Fruit fly (Drosophila melanogaster) whole organism, embryonic: ENCODE results near the gene Dpy-30L1.

ENCODE experiments used
- Antp ChIP-seq: fragments of 200-800 bp; sonication (Bioruptor generic); optimal IDR thresholded peaks from 3 replicates; lab custom pipeline; 2016; ENCODE audit warnings: missing biosample characterization, missing genetic modification characterization
- Atf-2 ChIP-seq: fragments of 200-800 bp; sonication (Bioruptor generic); optimal IDR thresholded peaks from 2 replicates; lab custom pipeline; 2016; ENCODE audit warnings: missing biosample characterization, missing genetic modification characterization
- Bdp1 ChIP-seq: fragments of 200-800 bp; sonication (Bioruptor generic); optimal IDR thresholded peaks from 3 replicates; lab custom pipeline; 2016; ENCODE audit warnings: missing biosample characterization, missing genetic modification characterization
- Bteb2 ChIP-seq: fragments of 200-800 bp; sonication (Bioruptor generic); optimal IDR thresholded peaks from 2 replicates; lab custom pipeline; 2016; ENCODE audit warnings: missing biosample characterization, missing genetic modification characterization
- C15 ChIP-seq: fragments of 200-800 bp; sonication (Bioruptor generic); IDR thresholded peaks from 3 replicates; pipeline ENCODE4 v1.3.6; 2022; ENCODE audit warnings: missing biosample characterization, missing genetic modification characterization
- CG11504 ChIP-seq: fragments of 200-800 bp; sonication (Bioruptor generic); optimal IDR thresholded peaks from 3 replicates; lab custom pipeline; 2019; ENCODE audit warnings: missing biosample characterization, mild to moderate bottlenecking, missing genetic modification characterization, moderate library complexity
- CG12236 ChIP-seq: fragments of 200-800 bp; sonication (Bioruptor generic); optimal IDR thresholded peaks from 2 replicates; lab custom pipeline; 2016; ENCODE audit warnings: missing biosample characterization, missing genetic modification characterization
- CG1233 ChIP-seq: fragments of 200-800 bp; sonication (Bioruptor generic); optimal IDR thresholded peaks from 4 replicates; lab custom pipeline; 2018; ENCODE audit warnings: missing biosample characterization, mild to moderate bottlenecking, missing genetic modification characterization
- CG16863 ChIP-seq: fragments of 200-800 bp; sonication (Bioruptor generic); optimal IDR thresholded peaks from 3 replicates; lab custom pipeline; 2016; ENCODE audit warnings: missing biosample characterization, missing genetic modification characterization
- CG17361 ChIP-seq: fragments of 200-800 bp; sonication (Bioruptor generic); IDR thresholded peaks from 3 replicates; pipeline ENCODE4 v1.3.6; 2022; ENCODE audit warnings: missing biosample characterization, missing genetic modification characterization
- CG17612 ChIP-seq: fragments of 200-800 bp; sonication (Bioruptor generic); IDR thresholded peaks from 2 replicates; pipeline ENCODE4 v1.3.6; 2022; ENCODE audit warnings: missing biosample characterization, missing genetic modification characterization
- CG31224 ChIP-seq: fragments of 200-800 bp; sonication (Bioruptor generic); IDR thresholded peaks from 2 replicates; pipeline ENCODE4 v1.3.6; 2022; ENCODE audit warnings: missing biosample characterization, missing genetic modification characterization
- CG34376 ChIP-seq: fragments of 200-800 bp; sonication (Bioruptor generic); optimal IDR thresholded peaks from 2 replicates; lab custom pipeline; 2018; ENCODE audit warnings: missing biosample characterization, mild to moderate bottlenecking, missing genetic modification characterization
- CG4282 ChIP-seq: fragments of 200-800 bp; sonication (Bioruptor generic); optimal IDR thresholded peaks from 2 replicates; lab custom pipeline; 2016; ENCODE audit warnings: missing biosample characterization, missing genetic modification characterization
- CG4820 ChIP-seq: fragments of 200-800 bp; sonication (Bioruptor generic); optimal IDR thresholded peaks from 3 replicates; lab custom pipeline; 2016; ENCODE audit warnings: missing biosample characterization, missing genetic modification characterization
- CG8089 ChIP-seq: fragments of 200-800 bp; sonication (Bioruptor generic); optimal IDR thresholded peaks from 3 replicates; lab custom pipeline; 2016; ENCODE audit warnings: missing biosample characterization, missing genetic modification characterization
- CoRest ChIP-seq: fragments of 200-800 bp; sonication (Bioruptor generic); optimal IDR thresholded peaks from 3 replicates; lab custom pipeline; 2018; ENCODE audit warnings: missing biosample characterization, mild to moderate bottlenecking, missing genetic modification characterization, moderate library complexity
- D19B ChIP-seq: fragments of 200-800 bp; sonication (Bioruptor generic); optimal IDR thresholded peaks from 2 replicates; lab custom pipeline; 2017; ENCODE audit warnings: missing biosample characterization, mild to moderate bottlenecking, missing genetic modification characterization
- Dek ChIP-seq: fragments of 200-800 bp; sonication (Bioruptor generic); optimal IDR thresholded peaks from 3 replicates; lab custom pipeline; 2019; ENCODE audit warnings: missing biosample characterization, mild to moderate bottlenecking, missing genetic modification characterization, moderate library complexity
- Ets65A ChIP-seq: fragments of 200-800 bp; sonication (Bioruptor generic); peaks from one replicate; lab custom pipeline; 2016; ENCODE audit warnings: missing biosample characterization, missing genetic modification characterization
- Fer2 ChIP-seq: fragments of 200-800 bp; sonication (Bioruptor generic); optimal IDR thresholded peaks from 2 replicates; lab custom pipeline; 2018; ENCODE audit warnings: missing biosample characterization, mild to moderate bottlenecking, missing genetic modification characterization, moderate library complexity
- HLH3B ChIP-seq: fragments of 200-800 bp; sonication (Bioruptor generic); IDR thresholded peaks from 2 replicates; pipeline ENCODE4 v1.3.6; 2022; ENCODE audit warnings: missing biosample characterization, missing genetic modification characterization
- HLH54F ChIP-seq: fragments of 200-800 bp; sonication (Bioruptor generic); optimal IDR thresholded peaks from 3 replicates; lab custom pipeline; 2016; ENCODE audit warnings: missing biosample characterization, missing genetic modification characterization
- Hr51 ChIP-seq, 2 experiments: fragments of 200-800 bp; sonication (Bioruptor generic); optimal IDR thresholded peaks; 2 replicates in 1 of 2; 3 replicates in 1 of 2; lab custom pipeline; 2016 to 2018; ENCODE audit warnings: missing biosample characterization in 2 of 2, missing genetic modification characterization in 2 of 2, mild to moderate bottlenecking in 1 of 2, moderate library complexity in 1 of 2
- Hr78 ChIP-seq, 2 experiments: fragments of 200-800 bp in 1 of 2; fragments of >200 bp in 1 of 2; sonication (Bioruptor generic) in 1 of 2; optimal IDR thresholded peaks; 2 replicates each; lab custom pipeline; 2017 to 2019; ENCODE audit warnings: missing biosample characterization in 2 of 2, missing genetic modification characterization in 2 of 2, mild to moderate bottlenecking in 1 of 2, moderate library complexity in 1 of 2
- MTF-1 ChIP-seq: fragments of 200-800 bp; sonication (Bioruptor generic); optimal IDR thresholded peaks from 2 replicates; lab custom pipeline; 2018; ENCODE audit warnings: missing biosample characterization, mild to moderate bottlenecking, missing genetic modification characterization, borderline replicate concordance
- Mes4 ChIP-seq: fragments of 200-800 bp; sonication (Bioruptor generic); optimal IDR thresholded peaks from 2 replicates; lab custom pipeline; 2016; ENCODE audit warnings: missing biosample characterization, missing genetic modification characterization
- Neu2 ChIP-seq: fragments of 200-800 bp; sonication (Bioruptor generic); optimal IDR thresholded peaks from 3 replicates; lab custom pipeline; 2016; ENCODE audit warnings: missing biosample characterization, missing genetic modification characterization, borderline replicate concordance
- Ptx1 ChIP-seq: fragments of 200-800 bp; sonication (Bioruptor generic); IDR thresholded peaks from 2 replicates; pipeline ENCODE4 v1.3.6; 2022; ENCODE audit warnings: missing biosample characterization, missing genetic modification characterization
- Spps ChIP-seq: fragments of 200-800 bp; sonication (Bioruptor generic); optimal IDR thresholded peaks from 2 replicates; lab custom pipeline; 2018; ENCODE audit warnings: missing biosample characterization, mild to moderate bottlenecking, missing genetic modification characterization
- Sry-β ChIP-seq: fragments of 200-800 bp; sonication (Bioruptor generic); optimal IDR thresholded peaks from 2 replicates; lab custom pipeline; 2018; ENCODE audit warnings: missing biosample characterization, mild to moderate bottlenecking, missing genetic modification characterization, moderate library complexity
- Vsx1 ChIP-seq: fragments of 200-800 bp; sonication (Bioruptor generic); optimal IDR thresholded peaks from 2 replicates; lab custom pipeline; 2017; ENCODE audit warnings: missing biosample characterization, mild to moderate bottlenecking, missing genetic modification characterization, missing genetic modification reagents
- YL-1 ChIP-seq: fragments of 200-800 bp; sonication (Bioruptor generic); optimal IDR thresholded peaks from 3 replicates; lab custom pipeline; 2017; ENCODE audit warnings: missing biosample characterization, mild to moderate bottlenecking, missing genetic modification characterization
- ase ChIP-seq: fragments of 200-800 bp; sonication (Bioruptor generic); IDR thresholded peaks from 3 replicates; pipeline ENCODE4 v1.3.6; 2022; ENCODE audit warnings: missing biosample characterization, missing genetic modification characterization
- bowl ChIP-seq: fragments of 200-800 bp; sonication (Bioruptor generic); IDR thresholded peaks from 2 replicates; pipeline ENCODE4 v1.3.6; 2022; ENCODE audit warnings: missing biosample characterization, missing genetic modification characterization
- br ChIP-seq: fragments of >200 bp; optimal IDR thresholded peaks from 2 replicates; lab custom pipeline; 2017
- bsh ChIP-seq, 2 experiments: fragments of 200-800 bp; sonication (Bioruptor generic); optimal IDR thresholded peaks; 2 replicates each; lab custom pipeline; 2017 to 2018; ENCODE audit warnings: mild to moderate bottlenecking in 2 of 2, missing biosample characterization in 2 of 2, missing genetic modification characterization in 2 of 2, moderate library complexity in 1 of 2
- dimm ChIP-seq: fragments of 200-800 bp; sonication (Bioruptor generic); IDR thresholded peaks from 2 replicates; pipeline ENCODE4 v1.3.6; 2022; ENCODE audit warnings: missing biosample characterization, missing genetic modification characterization
- dmrt11E ChIP-seq: fragments of 200-800 bp; sonication (Bioruptor generic); optimal IDR thresholded peaks from 3 replicates; lab custom pipeline; 2018; ENCODE audit warnings: missing biosample characterization, mild to moderate bottlenecking, missing genetic modification characterization, moderate library complexity
- fd3F ChIP-seq: fragments of 200-800 bp; sonication (Bioruptor generic); optimal IDR thresholded peaks from 2 replicates; lab custom pipeline; 2018; ENCODE audit warnings: missing biosample characterization, mild to moderate bottlenecking, missing genetic modification characterization, moderate library complexity
- gfzf ChIP-seq: fragments of 200-800 bp; sonication (Bioruptor generic); optimal IDR thresholded peaks from 2 replicates; lab custom pipeline; 2016; ENCODE audit warnings: missing biosample characterization, mild to moderate bottlenecking, missing genetic modification characterization, moderate library complexity
- gsb ChIP-seq: fragments of 200-800 bp; sonication (Bioruptor generic); IDR thresholded peaks from 2 replicates; pipeline ENCODE4 v1.3.6; 2022; ENCODE audit warnings: missing biosample characterization, missing genetic modification characterization
- jing ChIP-seq: fragments of 200-800 bp; sonication (Bioruptor generic); optimal IDR thresholded peaks from 2 replicates; lab custom pipeline; 2018; ENCODE audit warnings: missing biosample characterization, mild to moderate bottlenecking, missing genetic modification characterization
- knrl ChIP-seq: fragments of 200-800 bp; sonication (Bioruptor generic); IDR thresholded peaks from 3 replicates; pipeline ENCODE4 v1.3.6; 2022; ENCODE audit warnings: missing biosample characterization, missing genetic modification characterization; ENCODE audit not compliant: partially characterized antibody
- mam ChIP-seq: fragments of 200-800 bp; sonication (Bioruptor generic); optimal IDR thresholded peaks from 3 replicates; lab custom pipeline; 2016; ENCODE audit warnings: missing biosample characterization, missing genetic modification characterization
- pb ChIP-seq: fragments of 200-800 bp; sonication (Bioruptor generic); optimal IDR thresholded peaks from 3 replicates; lab custom pipeline; 2016; ENCODE audit warnings: missing biosample characterization, missing genetic modification characterization
- pros ChIP-seq: fragments of 200-800 bp; sonication (Bioruptor generic); optimal IDR thresholded peaks from 3 replicates; lab custom pipeline; 2019; ENCODE audit warnings: missing biosample characterization, mild to moderate bottlenecking, missing genetic modification characterization, moderate library complexity
- seq ChIP-seq: fragments of 200-800 bp; sonication (Bioruptor generic); IDR thresholded peaks from 2 replicates; pipeline ENCODE4 v1.3.6; 2022; ENCODE audit warnings: missing biosample characterization, missing genetic modification characterization
- sisA ChIP-seq: fragments of 200-800 bp; sonication (Bioruptor generic); IDR thresholded peaks from 2 replicates; pipeline ENCODE4 v1.3.6; 2022; ENCODE audit warnings: missing biosample characterization, missing genetic modification characterization
- sob ChIP-seq: fragments of 200-800 bp; sonication (Bioruptor generic); IDR thresholded peaks from 2 replicates; pipeline ENCODE4 v1.3.6; 2022; ENCODE audit warnings: missing biosample characterization, missing genetic modification characterization
- wdn ChIP-seq: fragments of 200-800 bp; sonication (Bioruptor generic); IDR thresholded peaks from 2 replicates; pipeline ENCODE4 v1.3.6; 2022; ENCODE audit warnings: missing biosample characterization, missing genetic modification characterization
- zfh1 ChIP-seq: fragments of 200-800 bp; sonication (Bioruptor generic); IDR thresholded peaks from 3 replicates; pipeline ENCODE4 v1.3.6; 2022; ENCODE audit warnings: missing biosample characterization, missing genetic modification characterization

The Dpy-30L1 gene

DNA sequence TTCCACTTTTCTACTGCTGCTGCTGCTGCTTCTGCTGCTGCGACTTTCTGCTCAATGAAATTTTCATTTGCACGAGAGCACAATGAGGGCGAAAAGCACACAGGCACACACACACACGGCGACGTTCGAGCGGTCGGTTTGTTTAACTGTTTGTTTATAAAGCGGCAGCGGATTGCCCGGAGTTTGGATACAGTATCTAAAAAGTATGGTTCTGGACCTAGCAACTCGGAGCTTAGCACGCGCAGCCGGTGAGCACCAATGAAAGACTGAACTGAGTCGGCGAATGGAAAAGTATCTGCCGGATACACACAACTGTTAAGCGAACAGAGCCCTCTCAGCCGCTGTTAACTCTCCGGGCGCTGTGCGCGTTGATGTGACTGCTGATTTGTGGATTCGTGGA, 23.6 kb downstream of the Dpy-30L1 start, which contains the start of gene CG17124 (continued):
- peak in 1 of 2 experiments; percentile 2 for TF ChIP-seq Hr78 (GFP tag; optimal IDR thresholded peaks at IDR 0.05; lab: Kevin White, UChicago)
- no peak for TF ChIP-seq br (lab: Kevin White, UChicago)
- TF ChIP-seq CG11504 (tag; lab: Kevin White, UChicago) = peak; percentile 25
- TF ChIP-seq pros (GFP tag; lab: Kevin White, UChicago) = no peak
- no peak; the same call in 1 of the 2 replicates for TF ChIP-seq HLH3B (GFP tag; lab: Robert Waterston, UW)
- TF ChIP-seq seq = no peak
- TF ChIP-seq CG1233 (GFP tag; lab: Kevin White, UChicago) = no peak
- TF ChIP-seq ase (GFP tag; lab: Robert Waterston, UW) = no peak
- peak; percentile 64 for TF ChIP-seq MTF-1 (GFP tag; lab: Kevin White, UChicago)
- TF ChIP-seq CG16863 (GFP tag; lab: Kevin White, UChicago) = no peak
- TF ChIP-seq Sry-β (GFP tag; lab: Kevin White, UChicago) = no peak
- no peak for TF ChIP-seq CG31224
- TF ChIP-seq sob = peak; percentile 57; the same call in 1 of the 2 replicates
- TF ChIP-seq Ets65A (GFP tag; lab: Kevin White, UChicago) = no peak
- no peak for TF ChIP-seq Atf-2 (GFP tag; lab: Kevin White, UChicago)
- TF ChIP-seq Bteb2 = no peak
- TF ChIP-seq Fer2 (tag; lab: Kevin White, UChicago) = no peak
- no peak for TF ChIP-seq gfzf (GFP tag; lab: Kevin White, UChicago)
- TF ChIP-seq Spps (tag; lab: Kevin White, UChicago) = no peak
- TF ChIP-seq wdn (GFP tag; lab: Robert Waterston, UW) = 0 out of 2 replicates have a peak, but pooled peaks have one; percentile 29
- no peak for TF ChIP-seq CG4820 (GFP tag; lab: Kevin White, UChicago)
- no peak for TF ChIP-seq D19B (GFP tag; lab: Kevin White, UChicago)
- TF ChIP-seq CoRest (tag; lab: Kevin White, UChicago) = no peak
- TF ChIP-seq CG34376 (GFP tag; lab: Kevin White, UChicago) = peak; percentile 57
- peak; percentile 14 to 27 for TF ChIP-seq bsh (GFP tag; optimal IDR thresholded peaks at IDR 0.05; lab: Kevin White, UChicago)
- TF ChIP-seq YL-1 = peak; percentile 7
- TF ChIP-seq CG8089 (GFP tag; lab: Kevin White, UChicago) = no peak
- no peak for TF ChIP-seq CG17361 (GFP tag; lab: Robert Waterston, UW)
- no peak for TF ChIP-seq mam
- no peak for TF ChIP-seq Neu2 (GFP tag; lab: Kevin White, UChicago)
- TF ChIP-seq knrl (GFP tag; lab: Robert Waterston, UW) = peak; percentile 38; the same call in 1 of the 3 replicates
- TF ChIP-seq Ptx1 = no peak
- TF ChIP-seq jing = no peak
- no peak for TF ChIP-seq pb
- no peak for TF ChIP-seq zfh1 (GFP tag; lab: Robert Waterston, UW)
- no peak for TF ChIP-seq CG17612 (GFP tag; lab: Robert Waterston, UW)
- no peak for TF ChIP-seq Bdp1 (GFP tag; lab: Kevin White, UChicago)
- no peak for TF ChIP-seq sisA
- TF ChIP-seq dmrt11E = no peak
- TF ChIP-seq fd3F (GFP tag; lab: Kevin White, UChicago) = no peak
- TF ChIP-seq gsb = 0 out of 2 replicates have a peak, but pooled peaks have one; percentile 31
- no peak for TF ChIP-seq bowl (GFP tag; lab: Robert Waterston, UW)
- TF ChIP-seq CG12236 (GFP tag; lab: Kevin White, UChicago) = no peak
- no peak for TF ChIP-seq dimm (GFP tag; lab: Robert Waterston, UW)
- no peak for TF ChIP-seq Vsx1 (GFP tag; lab: Kevin White, UChicago)
- TF ChIP-seq HLH54F (GFP tag; lab: Kevin White, UChicago) = no peak
- no peak for TF ChIP-seq Dek (tag; lab: Kevin White, UChicago)
- TF ChIP-seq C15 (GFP tag; lab: Robert Waterston, UW) = no peak
- TF ChIP-seq Antp = no peak
- TF ChIP-seq Hr51 (GFP tag; optimal IDR thresholded peaks at IDR 0.05; lab: Kevin White, UChicago) = peak in 1 of 2 experiments; percentile 18
- TF ChIP-seq CG4282 (GFP tag; lab: Kevin White, UChicago) = no peak
- TF ChIP-seq Mes4 (GFP tag; lab: Kevin White, UChicago) = no peak
